Worm (Caenorhabditis elegans) whole organism, mixed stage, embryonic: ENCODE data around the gene F52C9.5.

Experiments
- blmp-1 ChIP-seq: fragments of 150-350 bp; optimal IDR thresholded peaks from 2 replicates; lab custom pipeline; 2014; ENCODE audit warnings: missing biosample characterization, missing genetic modification characterization
- ces-1 ChIP-seq: fragments of 150-350 bp; optimal IDR thresholded peaks from 2 replicates; lab custom pipeline; 2014; ENCODE audit warnings: missing biosample characterization, missing genetic modification reagents, missing genetic modification characterization
- elt-3 ChIP-seq: fragments of 150-350 bp; optimal IDR thresholded peaks from 2 replicates; lab custom pipeline; 2014; ENCODE audit warnings: missing biosample characterization, missing genetic modification characterization
- ham-2 ChIP-seq: fragments of 200-800 bp; sonication (Bioruptor generic); optimal IDR thresholded peaks from 2 replicates; lab custom pipeline; 2018; ENCODE audit warnings: mild to moderate bottlenecking, missing genetic modification characterization, missing compliant biosample characterization
- lin-13 ChIP-seq: fragments of 150-350 bp; optimal IDR thresholded peaks from 2 replicates; lab custom pipeline; 2014; ENCODE audit warnings: missing biosample characterization, missing genetic modification characterization
- lsy-2 ChIP-seq: fragments of 150-350 bp; optimal IDR thresholded peaks from 2 replicates; lab custom pipeline; 2014; ENCODE audit warnings: missing biosample characterization, missing genetic modification characterization
- mep-1 ChIP-seq: fragments of 150-350 bp; optimal IDR thresholded peaks from 2 replicates; lab custom pipeline; 2017; ENCODE audit warnings: missing biosample characterization, missing genetic modification reagents, missing genetic modification characterization, inconsistent platforms
- nhr-2 ChIP-seq: fragments of 150-350 bp; optimal IDR thresholded peaks from 2 replicates; lab custom pipeline; 2014; ENCODE audit warnings: missing biosample characterization, missing genetic modification characterization
- nhr-28 ChIP-seq: fragments of 150-350 bp; optimal IDR thresholded peaks from 2 replicates; lab custom pipeline; 2014; ENCODE audit warnings: missing biosample characterization, missing genetic modification characterization
- pha-4 ChIP-seq: fragments of 150-350 bp; optimal IDR thresholded peaks from 2 replicates; lab custom pipeline; 2018; ENCODE audit warnings: missing biosample characterization, missing genetic modification reagents, missing genetic modification characterization
- sem-2 ChIP-seq: fragments of 200-800 bp; sonication (Bioruptor generic); optimal IDR thresholded peaks from 2 replicates; lab custom pipeline; 2018; ENCODE audit warnings: mild to moderate bottlenecking, missing genetic modification characterization, missing compliant biosample characterization
- unc-39 ChIP-seq: fragments of 150-350 bp; optimal IDR thresholded peaks from 2 replicates; lab custom pipeline; 2014; ENCODE audit warnings: missing biosample characterization, missing genetic modification characterization
- unc-62 ChIP-seq: fragments of 150-350 bp; optimal IDR thresholded peaks from 2 replicates; lab custom pipeline; 2014; ENCODE audit warnings: missing biosample characterization, missing genetic modification reagents, missing genetic modification characterization

ce11 chrIII:5329372-5329771 is 27.4 kb downstream of the F52C9.5 start:
- TF ChIP-seq unc-62 (GFP tag; lab: Kevin White, UChicago) (no peak), elt-3 (tag; lab: Kevin White, UChicago) (no peak), unc-39 (no peak), lin-13 (no peak), sem-2 (GFP tag; lab: Kevin White, UChicago) (no peak), nhr-2 (tag; lab: Kevin White, UChicago) (no peak), nhr-28 (tag; lab: Kevin White, UChicago) (no peak), lsy-2 (tag; lab: Kevin White, UChicago) (no peak), ham-2 (GFP tag; lab: Kevin White, UChicago) (no peak), mep-1 (tag; lab: Kevin White, UChicago) (no peak), pha-4 (tag; lab: Kevin White, UChicago) (no peak), blmp-1 (tag; lab: Kevin White, UChicago) (no peak), ces-1 (no peak)
